Worm (Caenorhabditis elegans): ENCODE results near the gene pph-4.1.

Gene pph-4.1

ce11 chrIII:12297303-12297702 lies 53.8 kb downstream of the pph-4.1 start:
- TF ChIP-seq aly-1 (tag; optimal IDR thresholded peaks at IDR 0.05) (no peak), F13C5.2 (tag; optimal IDR thresholded peaks at IDR 0.05) (no peak), ceh-36 (tag; optimal IDR thresholded peaks at IDR 0.05) (no peak), scrt-1 (GFP tag; IDR thresholded peaks at IDR 0.05) (no peak), tbx-11 (GFP tag; IDR thresholded peaks at IDR 0.05) (no peak), ama-1 (optimal IDR thresholded peaks at IDR 0.05) (no peak), hnd-1 (tag; optimal IDR thresholded peaks at IDR 0.05) (no peak), sea-1 (GFP tag; conservative IDR thresholded peaks at IDR 0.05) (no peak)
